Worm (Caenorhabditis elegans) whole organism, L1 larva: Measurements from ENCODE around the gene Y67A10A.3.

Source experiments
- aha-1 ChIP-seq: fragments of 150-350 bp; optimal IDR thresholded peaks from 2 replicates; lab custom pipeline; 2014; ENCODE audit warnings: missing biosample characterization, missing genetic modification characterization
- aly-2 ChIP-seq: fragments of 150-350 bp; optimal IDR thresholded peaks from 2 replicates; lab custom pipeline; 2014; ENCODE audit warnings: missing biosample characterization, missing genetic modification characterization
- elt-3 ChIP-seq, 6 experiments: fragments of 150-350 bp in 1 of 6; sonication (generic microtip); optimal IDR thresholded peaks; 2 replicates each; lab custom pipeline; 2017 to 2018; ENCODE audit warnings: missing biosample characterization in 6 of 6, missing genetic modification characterization in 6 of 6, inconsistent platforms in 1 of 6
- jun-1 ChIP-seq: fragments of 150-350 bp; optimal IDR thresholded peaks from 2 replicates; lab custom pipeline; 2014; ENCODE audit warnings: missing biosample characterization, missing genetic modification reagents, missing genetic modification characterization
- lin-14 ChIP-seq: fragments of 200-800 bp; sonication (Bioruptor generic); optimal IDR thresholded peaks from 2 replicates; lab custom pipeline; 2018; ENCODE audit warnings: mild to moderate bottlenecking, missing genetic modification characterization, moderate library complexity, missing compliant biosample characterization
- lsy-2 ChIP-seq, 2 experiments: fragments of 150-350 bp; optimal IDR thresholded peaks; 2 replicates each; lab custom pipeline; 2014; ENCODE audit warnings: missing biosample characterization in 2 of 2, missing genetic modification characterization in 2 of 2
- nhr-47 ChIP-seq: sonication (generic microtip); optimal IDR thresholded peaks from 2 replicates; lab custom pipeline; 2016; ENCODE audit warnings: mild to moderate bottlenecking, missing genetic modification characterization, moderate library complexity, missing compliant biosample characterization
- pqm-1 ChIP-seq: sonication (generic microtip); optimal IDR thresholded peaks from 3 replicates; lab custom pipeline; 2017; ENCODE audit warnings: missing biosample characterization, missing genetic modification characterization
- unc-30 ChIP-seq: sonication (generic microtip); optimal IDR thresholded peaks from 2 replicates; lab custom pipeline; 2017; ENCODE audit warnings: missing biosample characterization, missing genetic modification characterization
- unc-62 ChIP-seq: fragments of 150-350 bp; optimal IDR thresholded peaks from 2 replicates; lab custom pipeline; 2014; ENCODE audit warnings: missing biosample characterization, missing genetic modification reagents, missing genetic modification characterization
- unc-98 ChIP-seq: fragments of 200-800 bp; sonication (Bioruptor generic); IDR thresholded peaks from 2 replicates; pipeline ENCODE4 v1.3.6; 2022; ENCODE audit warnings: missing genetic modification characterization, missing compliant biosample characterization
- zag-1 ChIP-seq: fragments of 150-350 bp; optimal IDR thresholded peaks from 2 replicates; lab custom pipeline; 2014; ENCODE audit warnings: missing biosample characterization, missing genetic modification characterization

ce11 chrIV:14334359-14334758 lies at the start of gene Y67A10A.3:
- TF ChIP-seq lsy-2 (tag; optimal IDR thresholded peaks at IDR 0.05; lab: Kevin White, UChicago): no peak
- no peak for TF ChIP-seq aha-1 (tag; lab: Kevin White, UChicago)
- TF ChIP-seq unc-30 (tag; lab: Kevin White, UChicago): no peak
- TF ChIP-seq aly-2 (tag; lab: Kevin White, UChicago): no peak
- TF ChIP-seq elt-3 (tag; optimal IDR thresholded peaks at IDR 0.05; lab: Kevin White, UChicago): no peak
- no peak for TF ChIP-seq nhr-47
- TF ChIP-seq lin-14 (GFP tag; lab: Kevin White, UChicago): no peak
- TF ChIP-seq jun-1: no peak
- TF ChIP-seq pqm-1 (tag; lab: Kevin White, UChicago): no peak
- no peak for TF ChIP-seq unc-98 (GFP tag; lab: Robert Waterston, UW)
- no peak for TF ChIP-seq zag-1 (tag; lab: Kevin White, UChicago)
- no peak for TF ChIP-seq unc-62 (GFP tag; lab: Kevin White, UChicago)
